Fruit fly (Drosophila melanogaster): Measurements from ENCODE around the gene CG15312.

Gene CG15312

DNA sequence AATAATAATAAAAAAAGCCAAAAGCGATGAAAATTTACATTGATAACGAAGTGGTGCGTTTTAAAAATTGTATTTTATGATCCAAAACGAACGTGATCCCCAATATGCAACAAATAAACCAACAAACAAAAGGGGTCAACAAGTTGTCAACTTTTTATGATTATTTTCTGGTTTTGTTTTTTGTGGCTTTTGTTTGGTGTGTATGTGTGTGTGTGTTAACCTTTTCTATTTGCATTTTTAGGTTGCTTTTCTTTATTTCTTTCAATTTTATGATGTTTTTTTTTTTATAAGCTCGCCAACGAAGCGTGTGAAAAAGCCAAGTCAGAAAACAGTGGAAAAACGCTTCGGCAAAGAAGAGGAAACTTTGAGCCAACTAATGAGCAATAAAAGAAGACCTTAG is 37.6 kb upstream of the CG15312 start:
- TF ChIP-seq sqz (GFP tag; optimal IDR thresholded peaks at IDR 0.05) (peak; percentile 57), Adf1 (GFP tag; IDR thresholded peaks at IDR 0.05) (no peak), CG33213 (GFP tag; optimal IDR thresholded peaks at IDR 0.05) (no peak), abd-A (tag; optimal IDR thresholded peaks at IDR 0.05) (peak; percentile 40), CG8290 (GFP tag; optimal IDR thresholded peaks at IDR 0.05) (no peak), CG8290 (tag; optimal IDR thresholded peaks at IDR 0.05) (no peak), kni (GFP tag; optimal IDR thresholded peaks at IDR 0.05) (peak; percentile 4), Hr78 (GFP tag; optimal IDR thresholded peaks at IDR 0.05) (peak in 1 of 2 experiments; percentile 63), oc (tag; optimal IDR thresholded peaks at IDR 0.05) (peak; percentile 5), cg (GFP tag; optimal IDR thresholded peaks at IDR 0.05) (peak; percentile 3), Awh (GFP tag; IDR thresholded peaks at IDR 0.05) (peak; percentile 66), pros (GFP tag; optimal IDR thresholded peaks at IDR 0.05) (peak; percentile 27), salm (tag; optimal IDR thresholded peaks at IDR 0.05) (peak; percentile 25)

DNA sequence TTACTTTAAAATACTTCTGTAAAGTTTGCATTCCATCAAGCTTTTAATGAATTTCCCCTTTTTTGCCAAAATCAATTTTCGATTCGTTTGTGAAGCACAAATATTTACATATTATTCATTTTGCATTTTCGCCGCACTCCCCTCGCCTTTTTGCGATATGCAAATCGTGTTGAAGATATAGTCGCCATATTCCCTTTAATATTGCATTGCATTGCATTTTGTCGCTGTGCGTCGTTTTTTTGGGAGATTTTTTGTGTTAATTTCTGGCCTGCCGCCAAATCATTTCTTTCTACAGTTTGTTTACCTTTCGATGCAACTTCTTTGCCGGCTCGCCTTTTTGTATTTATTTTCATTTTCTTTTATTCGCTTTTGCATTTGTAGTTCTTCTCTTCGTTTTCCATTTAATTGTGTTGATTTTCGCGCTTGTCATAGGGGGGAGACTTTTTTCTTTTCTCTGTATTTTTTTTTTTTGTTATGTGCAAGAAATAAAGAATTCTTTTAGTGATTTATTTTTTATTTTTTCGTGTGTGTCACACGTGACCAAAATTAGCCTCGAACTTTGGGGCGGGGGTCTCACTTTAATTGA is 36.0 kb upstream of the CG15312 start:
- no peak for TF ChIP-seq CG10147 (GFP tag; optimal IDR thresholded peaks at IDR 0.05)
- 0 out of 3 replicates have a peak, but pooled peaks have one; percentile 31 for TF ChIP-seq CG2199 (GFP tag; IDR thresholded peaks at IDR 0.05)
- TF ChIP-seq Drgx (GFP tag; IDR thresholded peaks at IDR 0.05) = peak; percentile 78

DNA sequence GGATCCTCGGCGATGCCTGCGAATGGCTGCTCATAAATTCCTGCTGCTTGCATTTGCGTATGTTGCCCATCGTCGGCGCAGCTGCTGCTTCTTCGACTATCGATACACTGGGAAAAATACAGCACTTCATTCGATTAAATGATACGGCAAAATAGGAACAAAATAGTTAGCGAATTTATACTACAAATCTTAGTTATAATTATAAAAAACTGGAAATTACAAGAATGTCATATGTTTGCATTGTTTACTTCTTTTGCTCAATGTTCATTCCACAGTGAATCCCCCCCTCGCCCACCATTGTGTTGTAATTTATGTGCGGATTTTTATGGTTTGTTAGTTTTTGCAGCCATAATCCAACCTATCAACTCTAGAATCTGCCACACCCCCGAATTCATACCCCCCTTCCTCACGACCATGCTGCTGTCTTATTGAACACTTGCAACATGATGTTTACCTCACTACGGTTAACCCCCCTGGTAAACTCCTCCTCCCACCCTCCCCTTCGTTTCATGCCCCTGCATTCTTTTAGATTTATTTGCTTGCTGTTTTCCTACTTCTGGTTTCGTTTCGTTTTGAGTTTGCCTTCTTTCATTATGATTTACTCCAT is 35.1 kb upstream of the CG15312 start:
- TF ChIP-seq CG17612 (GFP tag; IDR thresholded peaks at IDR 0.05) (0 out of 2 replicates have a peak, but pooled peaks have one; percentile 25), CG18262 (tag; optimal IDR thresholded peaks at IDR 0.05) (peak; percentile 4), btn (GFP tag; optimal IDR thresholded peaks at IDR 0.05) (no peak), ssp (GFP tag; IDR thresholded peaks at IDR 0.05) (no peak), Meics (GFP tag; optimal IDR thresholded peaks at IDR 0.05) (no peak), CG12071 (GFP tag; optimal IDR thresholded peaks at IDR 0.05) (no peak), CG2202 (tag; optimal IDR thresholded peaks at IDR 0.05) (no peak), az2 (GFP tag; optimal IDR thresholded peaks at IDR 0.05) (no peak), Kr (GFP tag; optimal IDR thresholded peaks at IDR 0.05) (no peak), sd (tag; optimal IDR thresholded peaks at IDR 0.05) (no peak), gro (GFP tag; optimal IDR thresholded peaks at IDR 0.05) (no peak), HLH3B (GFP tag; IDR thresholded peaks at IDR 0.05) (no peak), Opbp (GFP tag; IDR thresholded peaks at IDR 0.05; ENCODE audit: partially characterized antibody) (no peak), Lim3 (GFP tag; IDR thresholded peaks at IDR 0.05) (no peak), nmo (GFP tag; optimal IDR thresholded peaks at IDR 0.05) (no peak), CG14050 (GFP tag; IDR thresholded peaks at IDR 0.05) (no peak), CG9727 (GFP tag; optimal IDR thresholded peaks at IDR 0.05) (no peak), HHEX (GFP tag; optimal IDR thresholded peaks at IDR 0.05) (no peak), dm (GFP tag; optimal IDR thresholded peaks at IDR 0.05) (no peak), CG9876 (GFP tag; optimal IDR thresholded peaks at IDR 0.05) (no peak), crol (GFP tag; IDR thresholded peaks at IDR 0.05) (peak; percentile 71), sens (GFP tag) (peak; percentile 71), CG4404 (GFP tag; IDR thresholded peaks at IDR 0.05) (no peak), sens-2 (GFP tag; IDR thresholded peaks at IDR 0.05) (no peak), CG1602 (GFP tag; optimal IDR thresholded peaks at IDR 0.05) (no peak), CG12299 (tag; optimal IDR thresholded peaks at IDR 0.05) (no peak), CG4730 (GFP tag; IDR thresholded peaks at IDR 0.05) (no peak), B-H2 (GFP tag; optimal IDR thresholded peaks at IDR 0.05) (no peak), vnd (GFP tag; IDR thresholded peaks at IDR 0.05; ENCODE audit: partially characterized antibody) (no peak), CG31224 (GFP tag; IDR thresholded peaks at IDR 0.05) (no peak), CG9932 (GFP tag; IDR thresholded peaks at IDR 0.05) (no peak), Ptx1 (GFP tag; IDR thresholded peaks at IDR 0.05) (0 out of 2 replicates have a peak, but pooled peaks have one; percentile 23)
